Worm (Caenorhabditis elegans) whole organism, L3 larva: ENCODE results near the gene cnc-10.

Source experiments
- egl-27 ChIP-seq: sonication (generic microtip); optimal IDR thresholded peaks from 4 replicates; lab custom pipeline; 2017; ENCODE audit warnings: missing biosample characterization, missing genetic modification reagents, missing genetic modification characterization
- fos-1 ChIP-seq: fragments of 150-350 bp; optimal IDR thresholded peaks from 2 replicates; lab custom pipeline; 2014; ENCODE audit warnings: missing biosample characterization, missing genetic modification characterization
- jun-1 ChIP-seq: fragments of 150-350 bp; optimal IDR thresholded peaks from 2 replicates; lab custom pipeline; 2014; ENCODE audit warnings: missing biosample characterization, missing genetic modification reagents, missing genetic modification characterization
- lin-15B ChIP-seq: fragments of 150-350 bp; optimal IDR thresholded peaks from 2 replicates; lab custom pipeline; 2014; ENCODE audit warnings: missing biosample characterization, missing genetic modification characterization
- lsy-12 ChIP-seq: sonication (generic microtip); optimal IDR thresholded peaks from 2 replicates; lab custom pipeline; 2016; ENCODE audit warnings: mild to moderate bottlenecking, missing genetic modification characterization, missing compliant biosample characterization
- mdl-1 ChIP-seq: fragments of 150-350 bp; optimal IDR thresholded peaks from 2 replicates; lab custom pipeline; 2014; ENCODE audit warnings: missing biosample characterization, missing genetic modification characterization
- nhr-12 ChIP-seq: fragments of 150-350 bp; optimal IDR thresholded peaks from 2 replicates; lab custom pipeline; 2014; ENCODE audit warnings: missing biosample characterization, missing genetic modification characterization
- nhr-25 ChIP-seq: sonication (generic microtip); optimal IDR thresholded peaks from 2 replicates; lab custom pipeline; 2017; ENCODE audit warnings: missing biosample characterization, missing genetic modification characterization
- pha-4 ChIP-seq: fragments of 150-350 bp; optimal IDR thresholded peaks from 2 replicates; lab custom pipeline; 2014; ENCODE audit warnings: missing biosample characterization, missing genetic modification reagents, missing genetic modification characterization
- pqm-1 ChIP-seq: fragments of 150-350 bp; optimal IDR thresholded peaks from 2 replicates; lab custom pipeline; 2017; ENCODE audit warnings: missing biosample characterization, missing genetic modification characterization, inconsistent platforms
- ztf-11 ChIP-seq: fragments of 150-350 bp; optimal IDR thresholded peaks from 2 replicates; lab custom pipeline; 2014; ENCODE audit warnings: missing biosample characterization, missing genetic modification characterization

ce11 chrV:11199497-11199896 lies 16.5 kb downstream of the cnc-10 start:
- TF ChIP-seq fos-1 (tag; lab: Kevin White, UChicago) (no peak), pha-4 (tag; lab: Kevin White, UChicago) (no peak), pqm-1 (tag; lab: Kevin White, UChicago) (no peak), mdl-1 (tag; lab: Kevin White, UChicago) (no peak), jun-1 (tag; lab: Kevin White, UChicago) (no peak), nhr-12 (no peak), lsy-12 (no peak), nhr-25 (tag; lab: Kevin White, UChicago) (peak; percentile 36), lin-15B (tag; lab: Kevin White, UChicago) (no peak), ztf-11 (tag; lab: Kevin White, UChicago) (no peak), egl-27 (tag; lab: Kevin White, UChicago) (no peak)
